Worm (Caenorhabditis elegans): ENCODE data around the gene C17G10.6.

DNA sequence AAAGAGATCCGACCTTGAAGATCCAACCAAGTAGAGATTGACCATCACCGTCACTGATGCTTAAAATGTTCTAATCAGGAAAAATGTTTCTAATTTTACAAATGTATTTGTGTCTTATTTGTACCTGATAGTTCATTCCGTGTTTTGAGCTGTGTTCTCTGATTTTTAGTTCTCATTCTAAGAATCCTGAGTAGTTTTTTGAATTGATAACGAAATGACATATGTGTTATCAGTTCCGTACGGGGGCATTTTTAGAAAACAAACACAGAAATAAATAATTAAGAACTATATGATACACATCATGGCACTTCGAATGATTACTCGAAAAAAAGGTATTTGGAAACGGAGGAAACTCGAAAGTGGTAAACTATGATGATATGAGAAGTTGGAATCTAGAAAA, 47.6 kb downstream of the C17G10.6 start:
- TF ChIP-seq ZK546.5 (tag; optimal IDR thresholded peaks at IDR 0.05), result no peak
- no peak for TF ChIP-seq nhr-129 (tag; optimal IDR thresholded peaks at IDR 0.05)
- no peak for TF ChIP-seq R02D3.7 (tag; optimal IDR thresholded peaks at IDR 0.05)
- no peak for TF ChIP-seq unc-62 (GFP tag; optimal IDR thresholded peaks at IDR 0.05)
- no peak for TF ChIP-seq ceh-82 (tag; optimal IDR thresholded peaks at IDR 0.05)
- TF ChIP-seq sem-4 (tag; optimal IDR thresholded peaks at IDR 0.05), result no peak
- no peak for TF ChIP-seq alr-1 (tag; optimal IDR thresholded peaks at IDR 0.05)
- no peak for TF ChIP-seq aly-2 (tag; optimal IDR thresholded peaks at IDR 0.05)
- no peak for TF ChIP-seq skn-1 (tag; optimal IDR thresholded peaks at IDR 0.05)
- no peak for TF ChIP-seq sma-9 (GFP tag; optimal IDR thresholded peaks at IDR 0.05)
- TF ChIP-seq sma-9 (tag; optimal IDR thresholded peaks at IDR 0.05), result no peak
- no peak for TF ChIP-seq nhr-25 (tag; optimal IDR thresholded peaks at IDR 0.05)
- TF ChIP-seq snpc-4 (tag; optimal IDR thresholded peaks at IDR 0.05), result no peak

Measured in whole organism, L2 larva.